Worm (Caenorhabditis elegans): Measurements from ENCODE around the gene sra-14.

sra-14 gene

DNA sequence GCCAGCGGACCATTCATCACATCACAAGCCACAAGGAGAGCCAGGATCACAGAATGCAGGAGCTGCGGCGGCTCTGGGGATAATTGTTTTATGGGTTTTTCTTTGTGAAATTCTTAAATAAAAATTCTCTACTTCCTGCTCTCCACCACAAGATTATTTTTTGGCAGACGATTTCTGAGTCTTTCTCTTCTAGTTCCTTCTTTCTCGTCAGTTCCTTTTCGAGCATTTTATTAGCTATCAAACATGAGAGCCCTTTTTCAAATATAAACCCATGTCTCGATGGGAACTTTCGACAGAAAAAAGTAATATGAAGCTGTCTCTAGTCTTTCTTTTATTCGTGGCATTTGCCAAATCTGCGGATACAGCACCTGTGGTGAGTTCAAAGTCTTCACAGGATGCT is 3.4 kb downstream of the sra-14 start, which contains the start of gene F35C5.3:
F35C5.3 (plus strand) TSS at position 301 of the 400 bp plus-strand sequence.
- TF ChIP-seq ceh-83 (GFP tag; optimal IDR thresholded peaks at IDR 0.05) = no peak
- no peak for TF ChIP-seq unc-62 (GFP tag; optimal IDR thresholded peaks at IDR 0.05)
- no peak for TF ChIP-seq ztf-11 (tag; optimal IDR thresholded peaks at IDR 0.05)
- no peak for TF ChIP-seq ceh-39 (tag; optimal IDR thresholded peaks at IDR 0.05)
- no peak for TF ChIP-seq pha-4 (tag; optimal IDR thresholded peaks at IDR 0.05)
- TF ChIP-seq cnd-1 (tag; optimal IDR thresholded peaks at IDR 0.05) = no peak
- no peak for TF ChIP-seq sptf-1 (tag; optimal IDR thresholded peaks at IDR 0.05)
- no peak for TF ChIP-seq snpc-4 (tag; optimal IDR thresholded peaks at IDR 0.05)

ce11 chrII:12892407-12892806 is 7.3 kb downstream of the sra-14 start:
- TF ChIP-seq nhr-2 (tag; optimal IDR thresholded peaks at IDR 0.05) = no peak
- no peak for TF ChIP-seq ces-1 (GFP tag; optimal IDR thresholded peaks at IDR 0.05)
- no peak for TF ChIP-seq flh-1 (GFP tag; optimal IDR thresholded peaks at IDR 0.05)
- no peak for TF ChIP-seq mep-1 (tag; optimal IDR thresholded peaks at IDR 0.05)
- no peak for TF ChIP-seq pha-4 (tag; optimal IDR thresholded peaks at IDR 0.05)
- no peak for TF ChIP-seq snpc-4 (tag; optimal IDR thresholded peaks at IDR 0.05)
- no peak for TF ChIP-seq lin-13 (tag; optimal IDR thresholded peaks at IDR 0.05)
- no peak for TF ChIP-seq tbx-8 (GFP tag; optimal IDR thresholded peaks at IDR 0.05)
- TF ChIP-seq lin-32 (GFP tag; optimal IDR thresholded peaks at IDR 0.05) = no peak
- no peak for TF ChIP-seq unc-62 (GFP tag; optimal IDR thresholded peaks at IDR 0.05)
- TF ChIP-seq ceh-43 (GFP tag; optimal IDR thresholded peaks at IDR 0.05) = no peak
- no peak for TF ChIP-seq nhr-28 (tag; optimal IDR thresholded peaks at IDR 0.05)
- TF ChIP-seq unc-39 (tag; optimal IDR thresholded peaks at IDR 0.05) = no peak
- TF ChIP-seq drap-1 (GFP tag; optimal IDR thresholded peaks at IDR 0.05) = no peak
- TF ChIP-seq elt-3 (tag; optimal IDR thresholded peaks at IDR 0.05) = no peak
- no peak for TF ChIP-seq nhr-12 (tag; optimal IDR thresholded peaks at IDR 0.05)
- TF ChIP-seq mls-2 (tag; optimal IDR thresholded peaks at IDR 0.05) = no peak
- no peak for TF ChIP-seq unc-120 (tag; optimal IDR thresholded peaks at IDR 0.05; ENCODE audit: poor library complexity, severe bottlenecking)
- TF ChIP-seq M03D4.4 (tag; optimal IDR thresholded peaks at IDR 0.05) = no peak

DNA sequence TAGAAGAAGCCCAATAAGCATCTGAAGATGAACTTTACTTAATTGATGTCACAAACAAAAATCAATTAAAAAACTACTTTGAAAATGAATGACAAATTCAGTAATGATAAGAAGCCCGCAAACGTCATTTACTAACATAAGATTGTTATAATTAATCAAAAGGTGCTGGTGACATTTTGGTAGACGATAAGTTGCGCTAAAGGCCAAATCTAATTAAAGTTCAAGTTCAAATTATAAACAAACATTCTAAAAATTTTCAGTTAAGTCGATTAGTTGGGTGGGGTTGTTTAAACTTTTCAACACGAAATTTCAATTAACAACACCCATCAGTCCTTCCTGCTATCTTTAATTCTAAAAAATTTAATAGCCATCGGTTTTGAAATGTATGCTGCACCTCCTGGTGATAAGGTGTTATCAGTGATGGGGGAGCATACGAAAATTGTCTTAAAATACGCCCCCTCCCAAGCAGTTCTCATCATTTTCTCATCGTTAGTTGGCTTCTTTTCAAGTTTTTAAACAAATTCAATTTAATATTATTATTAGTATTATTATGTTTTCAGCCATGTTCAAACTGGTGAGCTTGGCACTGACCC is 10.1 kb downstream of the sra-14 start, which contains the start of the genes clec-62 and clec-63:
clec-62 (minus strand) TSS at position 51 of the 593 bp plus-strand sequence.
clec-63 (plus strand) TSS at position 561 of the 593 bp plus-strand sequence.
- no peak for TF ChIP-seq ham-2 (GFP tag; optimal IDR thresholded peaks at IDR 0.05)
- no peak for TF ChIP-seq nhr-28 (tag; optimal IDR thresholded peaks at IDR 0.05)
- no peak for TF ChIP-seq unc-120 (tag; optimal IDR thresholded peaks at IDR 0.05; ENCODE audit: poor library complexity, severe bottlenecking)
- TF ChIP-seq tbx-8 (GFP tag; optimal IDR thresholded peaks at IDR 0.05) = no peak
- no peak for TF ChIP-seq M03D4.4 (tag; optimal IDR thresholded peaks at IDR 0.05)
- no peak for TF ChIP-seq blmp-1 (tag; optimal IDR thresholded peaks at IDR 0.05)
- TF ChIP-seq lsy-2 (tag; optimal IDR thresholded peaks at IDR 0.05) = no peak
- TF ChIP-seq nhr-2 (tag; optimal IDR thresholded peaks at IDR 0.05) = no peak
- no peak for TF ChIP-seq flh-1 (GFP tag; optimal IDR thresholded peaks at IDR 0.05)
- TF ChIP-seq elt-3 (tag; optimal IDR thresholded peaks at IDR 0.05) = no peak
- TF ChIP-seq ceh-83 (GFP tag; optimal IDR thresholded peaks at IDR 0.05) = no peak
- no peak for TF ChIP-seq lin-32 (GFP tag; optimal IDR thresholded peaks at IDR 0.05)
- TF ChIP-seq snpc-4 (tag; optimal IDR thresholded peaks at IDR 0.05) = no peak
- TF ChIP-seq lin-13 (tag; optimal IDR thresholded peaks at IDR 0.05) = no peak
- TF ChIP-seq mep-1 (tag; optimal IDR thresholded peaks at IDR 0.05) = no peak
- TF ChIP-seq pha-4 (tag; optimal IDR thresholded peaks at IDR 0.05) = no peak
- TF ChIP-seq sem-2 (GFP tag; optimal IDR thresholded peaks at IDR 0.05) = no peak

DNA sequence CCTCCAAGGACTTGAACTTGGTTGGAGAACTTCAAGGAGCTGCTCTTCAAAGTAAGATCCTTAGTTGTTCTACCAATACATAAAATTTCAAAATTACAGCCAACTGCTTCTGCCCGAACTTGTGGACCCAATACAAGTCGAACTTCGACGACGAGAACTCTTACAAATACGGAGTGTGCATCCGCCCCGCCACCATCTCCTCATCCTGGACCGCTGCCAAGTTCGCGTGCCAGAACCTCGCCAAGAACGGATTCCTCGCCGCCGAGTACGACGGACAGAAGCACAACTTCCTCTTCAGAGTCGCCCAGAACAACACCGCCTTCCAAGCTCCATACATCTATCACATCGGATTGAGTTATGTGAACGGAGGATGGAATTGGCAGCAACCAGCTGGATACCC is 11.6 kb downstream of the sra-14 start:
- TF ChIP-seq flh-1 (GFP tag; optimal IDR thresholded peaks at IDR 0.05) = no peak
- TF ChIP-seq mab-5 (tag; optimal IDR thresholded peaks at IDR 0.05) = no peak
- no peak for TF ChIP-seq pha-4 (tag; optimal IDR thresholded peaks at IDR 0.05)
- TF ChIP-seq elt-1 (tag; optimal IDR thresholded peaks at IDR 0.05; ENCODE audit: borderline replicate concordance, insufficient read depth) = no peak
- TF ChIP-seq cnd-1 (tag; optimal IDR thresholded peaks at IDR 0.05) = no peak

ce11 chrII:12897361-12897760 is 12.3 kb downstream of the sra-14 start:
- no peak for TF ChIP-seq sptf-1 (tag; optimal IDR thresholded peaks at IDR 0.05)
- no peak for TF ChIP-seq ceh-39 (tag; optimal IDR thresholded peaks at IDR 0.05)
- no peak for TF ChIP-seq lin-32 (GFP tag; optimal IDR thresholded peaks at IDR 0.05)
- no peak for TF ChIP-seq nhr-237 (tag; optimal IDR thresholded peaks at IDR 0.05)
- no peak for TF ChIP-seq drap-1 (GFP tag; optimal IDR thresholded peaks at IDR 0.05)
- TF ChIP-seq ham-2 (GFP tag; optimal IDR thresholded peaks at IDR 0.05) = no peak

Data from whole organism, mixed stage, embryonic.